Worm (Caenorhabditis elegans) whole organism, young adult: ENCODE measurements around the gene fbxa-69.

Experiments
- B0261.1 ChIP-seq: sonication (generic microtip); optimal IDR thresholded peaks from 2 replicates; lab custom pipeline; 2016; ENCODE audit warnings: mild to moderate bottlenecking, missing genetic modification characterization, moderate library complexity, missing compliant biosample characterization
- F23B12.7 ChIP-seq: sonication (generic microtip); optimal IDR thresholded peaks from 2 replicates; lab custom pipeline; 2017; ENCODE audit warnings: missing genetic modification characterization, mild to moderate bottlenecking, missing compliant biosample characterization, antibody characterized with exemption, moderate library complexity; ENCODE audit not compliant: insufficient read depth
- Y95B8A.8 ChIP-seq: fragments of 200-800 bp; sonication (Bioruptor generic); IDR thresholded peaks from 2 replicates; pipeline ENCODE4 v1.3.6; 2022; ENCODE audit warnings: missing genetic modification reagents, missing genetic modification characterization, missing compliant biosample characterization
- attf-5 ChIP-seq: fragments of 200-800 bp; sonication (Bioruptor generic); optimal IDR thresholded peaks from 2 replicates; lab custom pipeline; 2018; ENCODE audit warnings: mild to moderate bottlenecking, missing genetic modification characterization, missing compliant biosample characterization
- dpl-1 ChIP-seq: fragments of 150-350 bp; optimal IDR thresholded peaks from 2 replicates; lab custom pipeline; 2014; ENCODE audit warnings: missing biosample characterization, missing genetic modification reagents, missing genetic modification characterization
- efl-1 ChIP-seq: fragments of 150-350 bp; optimal IDR thresholded peaks from 2 replicates; lab custom pipeline; 2014; ENCODE audit warnings: missing biosample characterization, missing genetic modification reagents, missing genetic modification characterization
- him-1 ChIP-seq: sonication (generic microtip); optimal IDR thresholded peaks from 2 replicates; lab custom pipeline; 2016; ENCODE audit warnings: missing genotype, missing genetic modification reagents, missing genetic modification characterization, missing compliant biosample characterization
- lag-1 ChIP-seq: fragments of 200-800 bp; sonication (Bioruptor generic); IDR thresholded peaks from 2 replicates; pipeline ENCODE4 v1.3.6; 2022; ENCODE audit warnings: missing genetic modification reagents, missing genetic modification characterization, missing compliant biosample characterization
- lin-35 ChIP-seq, 3 experiments: fragments of 150-350 bp in 2 of 3; sonication (generic microtip) in 1 of 3; optimal IDR thresholded peaks; 2 replicates each; lab custom pipeline; 2014 to 2018; ENCODE audit warnings: missing biosample characterization in 3 of 3, missing genetic modification characterization in 3 of 3, missing genetic modification reagents in 3 of 3
- lsl-1 ChIP-seq: fragments of 200-800 bp; sonication (Bioruptor generic); optimal IDR thresholded peaks from 2 replicates; lab custom pipeline; 2018; ENCODE audit warnings: mild to moderate bottlenecking, missing genetic modification characterization, moderate library complexity, missing compliant biosample characterization
- pha-4 ChIP-seq: fragments of 150-350 bp; sonication (generic microtip); optimal IDR thresholded peaks from 2 replicates; lab custom pipeline; 2014; ENCODE audit warnings: missing biosample characterization, missing genetic modification reagents, missing genetic modification characterization
- rec-8 ChIP-seq, 2 experiments: sonication (generic microtip); optimal IDR thresholded peaks; 2 replicates each; lab custom pipeline; 2016; ENCODE audit warnings: mild to moderate bottlenecking in 2 of 2, missing genetic modification characterization in 2 of 2, missing genetic modification reagents in 2 of 2, missing genotype in 2 of 2, missing biosample characterization in 1 of 2, missing compliant biosample characterization in 1 of 2, moderate library complexity in 1 of 2
- ztf-25 ChIP-seq: fragments of 200-800 bp; sonication (Bioruptor generic); IDR thresholded peaks from 2 replicates; pipeline ENCODE4 v1.3.6; 2022; ENCODE audit warnings: missing genetic modification reagents, missing genetic modification characterization, missing compliant biosample characterization

DNA sequence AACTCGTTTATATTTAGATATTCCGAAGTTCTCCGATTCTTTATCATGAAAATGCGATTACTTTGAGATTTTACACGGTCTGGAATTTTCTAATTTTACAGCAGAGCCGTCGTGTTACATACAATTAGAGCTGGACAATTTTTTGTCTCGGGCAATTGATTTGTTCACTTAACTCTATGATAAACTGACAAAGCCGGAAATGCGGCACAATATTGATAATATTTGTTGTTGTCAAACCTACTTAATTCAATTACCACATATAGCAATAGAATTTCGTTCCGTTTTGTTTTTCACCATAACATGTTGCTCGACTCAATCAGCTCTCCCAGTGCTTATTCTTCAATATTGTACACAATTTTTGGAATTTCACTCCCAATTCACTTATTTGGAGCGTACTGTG, 47.3 kb upstream of the fbxa-69 start, which contains the start of gene srh-299:
- TF ChIP-seq dpl-1 (GFP tag; lab: Kevin White, UChicago) (no peak), efl-1 (GFP tag; lab: Kevin White, UChicago) (no peak), lsl-1 (GFP tag; lab: Kevin White, UChicago) (no peak), attf-5 (no peak), pha-4 (no peak), B0261.1 (tag; lab: Kevin White, UChicago) (no peak), lin-35 (GFP tag; optimal IDR thresholded peaks at IDR 0.05; lab: Kevin White, UChicago) (no peak), rec-8 (tag; optimal IDR thresholded peaks at IDR 0.05; lab: Kevin White, UChicago) (no peak), Y95B8A.8 (no peak), F23B12.7 (tag; lab: Kevin White, UChicago) (no peak), him-1 (tag; lab: Kevin White, UChicago) (no peak), lag-1 (GFP tag; lab: Robert Waterston, UW) (no peak), ztf-25 (GFP tag; lab: Robert Waterston, UW) (no peak)
